Worm (Caenorhabditis elegans) whole organism, late embryonic: ENCODE data around the gene AC7.3.

Experiments
- ama-1 ChIP-seq: fragments of 150-350 bp; optimal IDR thresholded peaks from 2 replicates; lab custom pipeline; 2014
- ceh-30 ChIP-seq: fragments of 150-350 bp; optimal IDR thresholded peaks from 2 replicates; lab custom pipeline; 2014; ENCODE audit warnings: missing biosample characterization, missing genetic modification characterization
- ceh-6 ChIP-seq: fragments of 200-800 bp; sonication (Bioruptor generic); optimal IDR thresholded peaks from 2 replicates; lab custom pipeline; 2018; ENCODE audit warnings: mild to moderate bottlenecking, missing genetic modification characterization, missing compliant biosample characterization
- elt-2 ChIP-seq: sonication (generic microtip); optimal IDR thresholded peaks from 2 replicates; lab custom pipeline; 2016; ENCODE audit warnings: missing genetic modification reagents, missing genetic modification characterization, missing compliant biosample characterization
- ets-4 ChIP-seq: sonication (generic microtip); optimal IDR thresholded peaks from 2 replicates; lab custom pipeline; 2016; ENCODE audit warnings: missing genetic modification characterization, missing compliant biosample characterization
- fkh-10 ChIP-seq: fragments of 150-350 bp; optimal IDR thresholded peaks from 2 replicates; lab custom pipeline; 2014; ENCODE audit warnings: missing biosample characterization, missing genetic modification reagents, missing genetic modification characterization
- hlh-6 ChIP-seq: sonication (generic microtip); optimal IDR thresholded peaks from 2 replicates; lab custom pipeline; 2016; ENCODE audit warnings: missing genotype, missing genetic modification characterization, missing compliant biosample characterization
- nfya-1 ChIP-seq: sonication (generic microtip); optimal IDR thresholded peaks from 2 replicates; lab custom pipeline; 2017; ENCODE audit warnings: missing genetic modification characterization, mild to moderate bottlenecking, missing compliant biosample characterization, antibody characterized with exemption, moderate library complexity
- pha-4 ChIP-seq: fragments of 150-350 bp; optimal IDR thresholded peaks from 2 replicates; lab custom pipeline; 2018; ENCODE audit warnings: missing biosample characterization, missing genetic modification reagents, missing genetic modification characterization

ce11 chrIV:5081122-5081521, 30.5 kb upstream of the AC7.3 start:
- TF ChIP-seq ceh-30 (tag; lab: Kevin White, UChicago) (no peak), nfya-1 (tag; lab: Kevin White, UChicago) (no peak), pha-4 (tag; lab: Kevin White, UChicago) (no peak), elt-2 (tag; lab: Kevin White, UChicago) (no peak), ama-1 (no peak), ceh-6 (GFP tag; lab: Kevin White, UChicago) (no peak), fkh-10 (GFP tag; lab: Kevin White, UChicago) (no peak), ets-4 (tag; lab: Kevin White, UChicago) (no peak), hlh-6 (tag; lab: Kevin White, UChicago) (no peak)
